Worm (Caenorhabditis elegans) whole organism, L4/young adult: Measurements from ENCODE around the gene T07C4.3.

Experiments used
- dao-5 ChIP-seq: sonication (generic microtip); optimal IDR thresholded peaks from 2 replicates; lab custom pipeline; 2016; ENCODE audit warnings: missing genotype, missing genetic modification characterization, moderate library complexity, missing compliant biosample characterization
- him-1 ChIP-seq: sonication (generic microtip); optimal IDR thresholded peaks from 2 replicates; lab custom pipeline; 2016; ENCODE audit warnings: missing genotype, missing genetic modification reagents, missing genetic modification characterization, missing compliant biosample characterization

DNA sequence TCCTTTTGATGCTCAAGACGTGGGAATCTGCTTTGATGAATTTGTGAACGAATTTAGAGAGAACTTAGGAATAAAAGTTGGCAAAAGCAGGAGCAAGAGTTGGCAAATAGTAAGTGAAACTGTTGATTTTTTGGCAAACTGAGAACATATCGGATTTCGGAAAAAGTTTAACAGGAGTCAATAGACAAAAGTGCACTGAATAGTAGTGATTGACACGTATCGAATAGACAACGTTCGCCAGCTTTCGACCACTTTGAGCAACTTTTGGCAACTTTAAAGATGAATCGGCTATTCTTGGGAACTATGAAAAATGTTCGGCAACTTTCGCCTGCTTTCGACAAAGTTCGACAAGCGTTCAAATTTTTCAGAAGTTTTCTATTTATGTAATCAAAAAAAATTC, 39.7 kb downstream of the T07C4.3 start, which contains the start of gene M03C11.9:
- TF ChIP-seq dao-5 (tag; lab: Kevin White, UChicago) = no peak
- no peak for TF ChIP-seq him-1 (tag; lab: Kevin White, UChicago)
